Fruit fly (Drosophila melanogaster): ENCODE data around the gene CG5391.
"Not testable (repeated sequence)": the region's sequence is repeated elsewhere in the genome, so short reads cannot be mapped to it uniquely, and the experiment has no call there.

Gene CG5391

dm6 chr3R:22324736-22325135 is 9.2 kb downstream of the CG5391 start:
- no peak for TF ChIP-seq psq (optimal IDR thresholded peaks at IDR 0.05)
- TF ChIP-seq ttk (optimal IDR thresholded peaks at IDR 0.05) = no peak
- no peak for TF ChIP-seq insv (optimal IDR thresholded peaks at IDR 0.05)
- no peak for TF ChIP-seq h (optimal IDR thresholded peaks at IDR 0.05)
- TF ChIP-seq Myc (optimal IDR thresholded peaks at IDR 0.05) = no peak
- no peak for TF ChIP-seq Sin3A (optimal IDR thresholded peaks at IDR 0.05)

dm6 chr3R:22323994-22324393 is 10.0 kb downstream of the CG5391 start, which contains the start of gene CG34377:
TSS of gene CG34377 (minus strand) at chr3R:22324094.
- TF ChIP-seq ttk (optimal IDR thresholded peaks at IDR 0.05) (no peak), Myc (optimal IDR thresholded peaks at IDR 0.05) (no peak), psq (optimal IDR thresholded peaks at IDR 0.05) (no peak), insv (optimal IDR thresholded peaks at IDR 0.05) (no peak), Sin3A (optimal IDR thresholded peaks at IDR 0.05) (no peak), h (optimal IDR thresholded peaks at IDR 0.05) (no peak)

- TF ChIP-seq Sin3A (optimal IDR thresholded peaks at IDR 0.05) = no peak
- no peak for TF ChIP-seq Myc (optimal IDR thresholded peaks at IDR 0.05)
- TF ChIP-seq h (optimal IDR thresholded peaks at IDR 0.05) = no peak
- TF ChIP-seq psq (optimal IDR thresholded peaks at IDR 0.05) = no peak
- TF ChIP-seq ttk (optimal IDR thresholded peaks at IDR 0.05) = no peak
- no peak for TF ChIP-seq insv (optimal IDR thresholded peaks at IDR 0.05)
Observed at dm6 chr3R:22300064-22300463, 33.9 kb downstream of the CG5391 start.

- not testable (repeated sequence) for TF ChIP-seq ttk, insv, h (optimal IDR thresholded peaks at IDR 0.05)
Observed at dm6 chr3R:22298505-22298904, 35.4 kb downstream of the CG5391 start, which contains the start of gene CG7084. TSS of gene CG7084 (plus strand) at chr3R:22298805.

- TF ChIP-seq insv (optimal IDR thresholded peaks at IDR 0.05) (no peak), ttk (optimal IDR thresholded peaks at IDR 0.05) (no peak), Sin3A (optimal IDR thresholded peaks at IDR 0.05) (no peak), psq (optimal IDR thresholded peaks at IDR 0.05) (no peak), Myc (optimal IDR thresholded peaks at IDR 0.05) (no peak)
Observed at dm6 chr3R:22288305-22288704, 45.6 kb downstream of the CG5391 start.

dm6 chr3R:22287470-22287869 is 46.5 kb downstream of the CG5391 start:
- TF ChIP-seq psq (optimal IDR thresholded peaks at IDR 0.05) = no peak
- no peak for TF ChIP-seq h (optimal IDR thresholded peaks at IDR 0.05)
- TF ChIP-seq insv (optimal IDR thresholded peaks at IDR 0.05) = no peak
- no peak for TF ChIP-seq Sin3A (optimal IDR thresholded peaks at IDR 0.05)
- no peak for TF ChIP-seq ttk (optimal IDR thresholded peaks at IDR 0.05)
